Worm (Caenorhabditis elegans) whole organism, L3 larva: ENCODE measurements around the gene B0303.14.

Experiments
- aly-2 ChIP-seq: fragments of 150-350 bp; optimal IDR thresholded peaks from 2 replicates; lab custom pipeline; 2014; ENCODE audit warnings: missing biosample characterization, missing genetic modification characterization
- egl-27 ChIP-seq: sonication (generic microtip); optimal IDR thresholded peaks from 4 replicates; lab custom pipeline; 2017; ENCODE audit warnings: missing biosample characterization, missing genetic modification reagents, missing genetic modification characterization
- skn-1 ChIP-seq: fragments of 150-350 bp; optimal IDR thresholded peaks from 2 replicates; lab custom pipeline; 2014; ENCODE audit warnings: missing biosample characterization, missing genetic modification characterization
- unc-62 ChIP-seq: fragments of 150-350 bp; sonication (generic microtip); optimal IDR thresholded peaks from 4 replicates; lab custom pipeline; 2014; ENCODE audit warnings: missing biosample characterization, missing genetic modification reagents, missing genetic modification characterization

DNA sequence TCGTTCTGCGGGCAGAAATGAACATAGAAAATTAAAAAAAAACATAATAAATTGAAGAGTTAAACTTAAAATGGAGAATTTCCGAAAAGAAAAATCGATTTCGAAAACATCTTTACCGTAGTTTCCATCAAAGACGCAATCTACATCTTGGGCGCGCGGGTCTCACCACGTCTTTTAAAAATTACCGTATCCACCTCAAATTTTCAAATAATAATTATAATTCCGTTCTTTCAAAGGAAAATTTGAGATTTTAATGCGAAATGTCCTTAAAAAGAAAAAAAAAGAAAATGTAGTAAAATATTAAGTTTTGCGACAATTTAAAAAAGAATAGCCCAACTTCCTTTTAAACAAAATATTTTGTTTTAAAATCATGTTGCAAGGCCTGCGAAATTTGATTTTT lies 47.1 kb upstream of the B0303.14 start:
- no peak for TF ChIP-seq aly-2 (tag; lab: Kevin White, UChicago)
- no peak for TF ChIP-seq unc-62 (GFP tag; lab: Kevin White, UChicago)
- TF ChIP-seq egl-27 = no peak
- TF ChIP-seq skn-1 (tag; lab: Kevin White, UChicago) = no peak
